Worm (Caenorhabditis elegans) whole organism, young adult: ENCODE results near the gene cutl-15.

ENCODE experiments used
- F33H1.4 ChIP-seq: fragments of 200-800 bp; sonication (Bioruptor generic); IDR thresholded peaks from 2 replicates; pipeline ENCODE4 v1.3.6; 2022; ENCODE audit warnings: missing genetic modification reagents, missing genetic modification characterization, missing compliant biosample characterization
- F57A8.1 ChIP-seq: fragments of 200-800 bp; sonication (Bioruptor generic); optimal IDR thresholded peaks from 2 replicates; lab custom pipeline; 2018; ENCODE audit warnings: mild to moderate bottlenecking, missing genetic modification characterization, moderate library complexity, missing compliant biosample characterization
- egrh-3 ChIP-seq: fragments of 200-800 bp; sonication (Bioruptor generic); IDR thresholded peaks from 2 replicates; pipeline ENCODE4 v1.3.6; 2022; ENCODE audit warnings: missing genetic modification reagents, missing genetic modification characterization, missing compliant biosample characterization
- rpc-1 ChIP-seq, 2 experiments: fragments of 150-350 bp in 1 of 2; sonication (generic microtip) in 1 of 2; optimal IDR thresholded peaks; 2 replicates each; lab custom pipeline; 2014 to 2018; ENCODE audit warnings: missing biosample characterization in 1 of 2, missing genetic modification characterization in 1 of 2, missing genetic modification reagents in 1 of 2, missing genotype in 1 of 2
- somi-1 ChIP-seq: fragments of 200-800 bp; sonication (Bioruptor generic); optimal IDR thresholded peaks from 2 replicates; lab custom pipeline; 2018; ENCODE audit warnings: mild to moderate bottlenecking, missing genetic modification characterization, missing compliant biosample characterization
- unc-130 ChIP-seq: sonication (generic microtip); optimal IDR thresholded peaks from 2 replicates; lab custom pipeline; 2016; ENCODE audit warnings: missing genetic modification reagents, missing genetic modification characterization, missing compliant biosample characterization
- ztf-22 ChIP-seq: fragments of 200-800 bp; sonication (Bioruptor generic); optimal IDR thresholded peaks from 2 replicates; lab custom pipeline; 2018; ENCODE audit warnings: mild to moderate bottlenecking, missing genetic modification characterization, moderate library complexity, missing compliant biosample characterization
- ztf-3 ChIP-seq: fragments of 200-800 bp; sonication (Bioruptor generic); optimal IDR thresholded peaks from 2 replicates; lab custom pipeline; 2018; ENCODE audit warnings: mild to moderate bottlenecking, missing genetic modification characterization, missing compliant biosample characterization

- TF ChIP-seq unc-130, result peak; percentile 15
- TF ChIP-seq F33H1.4 (GFP tag; lab: Robert Waterston, UW), result peak; percentile 66
- TF ChIP-seq rpc-1 (optimal IDR thresholded peaks at IDR 0.05; lab: Kevin White, UChicago), result no peak
- no peak for TF ChIP-seq rpc-1 (tag; optimal IDR thresholded peaks at IDR 0.05; lab: Kevin White, UChicago)
- no peak for TF ChIP-seq egrh-3 (GFP tag; lab: Robert Waterston, UW)
- TF ChIP-seq F57A8.1 (GFP tag; lab: Kevin White, UChicago), result no peak
- TF ChIP-seq somi-1, result no peak
- no peak for TF ChIP-seq ztf-22 (GFP tag; lab: Kevin White, UChicago)
- TF ChIP-seq ztf-3 (GFP tag; lab: Kevin White, UChicago), result no peak
Observed at ce11 chrII:8969251-8970183, 22.0 kb upstream of the cutl-15 start, which contains the start of the genes szy-20 and C18E9.5.
